Worm (Caenorhabditis elegans) whole organism, mixed stage, embryonic: Measurements from ENCODE around the gene F46C8.1.

Source experiments
- M03D4.4 ChIP-seq: sonication (generic microtip); optimal IDR thresholded peaks from 2 replicates; lab custom pipeline; 2017; ENCODE audit warnings: mild to moderate bottlenecking, missing genetic modification characterization, missing compliant biosample characterization
- bed-3 ChIP-seq: fragments of 200-800 bp; sonication (Bioruptor generic); optimal IDR thresholded peaks from 3 replicates; lab custom pipeline; 2018; ENCODE audit warnings: mild to moderate bottlenecking, missing genetic modification characterization, moderate library complexity, missing compliant biosample characterization
- blmp-1 ChIP-seq: fragments of 150-350 bp; optimal IDR thresholded peaks from 2 replicates; lab custom pipeline; 2014; ENCODE audit warnings: missing biosample characterization, missing genetic modification characterization
- ceh-43 ChIP-seq: fragments of 200-800 bp; sonication (Bioruptor generic); optimal IDR thresholded peaks from 2 replicates; lab custom pipeline; 2018; ENCODE audit warnings: mild to moderate bottlenecking, missing genetic modification characterization, moderate library complexity, missing compliant biosample characterization
- ceh-83 ChIP-seq: fragments of 200-800 bp; sonication (Bioruptor generic); optimal IDR thresholded peaks from 2 replicates; lab custom pipeline; 2018; ENCODE audit warnings: mild to moderate bottlenecking, missing genetic modification characterization, missing compliant biosample characterization
- ces-1 ChIP-seq: fragments of 150-350 bp; optimal IDR thresholded peaks from 2 replicates; lab custom pipeline; 2014; ENCODE audit warnings: missing biosample characterization, missing genetic modification reagents, missing genetic modification characterization
- drap-1 ChIP-seq: fragments of 200-800 bp; sonication (Bioruptor generic); optimal IDR thresholded peaks from 3 replicates; lab custom pipeline; 2018; ENCODE audit warnings: mild to moderate bottlenecking, missing genetic modification characterization, missing compliant biosample characterization
- elt-1 ChIP-seq: sonication (generic microtip); optimal IDR thresholded peaks from 2 replicates; lab custom pipeline; 2017; ENCODE audit warnings: missing genetic modification characterization, mild to moderate bottlenecking, missing compliant biosample characterization, antibody characterized with exemption, moderate library complexity, borderline replicate concordance; ENCODE audit not compliant: insufficient read depth
- elt-3 ChIP-seq: fragments of 150-350 bp; optimal IDR thresholded peaks from 2 replicates; lab custom pipeline; 2014; ENCODE audit warnings: missing biosample characterization, missing genetic modification characterization
- flh-1 ChIP-seq: fragments of 200-800 bp; sonication (Bioruptor generic); optimal IDR thresholded peaks from 2 replicates; lab custom pipeline; 2018; ENCODE audit warnings: mild to moderate bottlenecking, missing genetic modification characterization, moderate library complexity, missing compliant biosample characterization
- ham-2 ChIP-seq: fragments of 200-800 bp; sonication (Bioruptor generic); optimal IDR thresholded peaks from 2 replicates; lab custom pipeline; 2018; ENCODE audit warnings: mild to moderate bottlenecking, missing genetic modification characterization, missing compliant biosample characterization
- hlh-1 ChIP-seq: fragments of 150-350 bp; optimal IDR thresholded peaks from 2 replicates; lab custom pipeline; 2014; ENCODE audit warnings: missing biosample characterization, missing genetic modification reagents, missing genetic modification characterization
- lin-13 ChIP-seq: fragments of 150-350 bp; optimal IDR thresholded peaks from 2 replicates; lab custom pipeline; 2014; ENCODE audit warnings: missing biosample characterization, missing genetic modification characterization
- lin-32 ChIP-seq: fragments of 200-800 bp; sonication (Bioruptor generic); optimal IDR thresholded peaks from 2 replicates; lab custom pipeline; 2018; ENCODE audit warnings: mild to moderate bottlenecking, missing genetic modification characterization, missing compliant biosample characterization
- lsy-2 ChIP-seq: fragments of 150-350 bp; optimal IDR thresholded peaks from 2 replicates; lab custom pipeline; 2014; ENCODE audit warnings: missing biosample characterization, missing genetic modification characterization
- mab-5 ChIP-seq: fragments of 150-350 bp; optimal IDR thresholded peaks from 2 replicates; lab custom pipeline; 2014; ENCODE audit warnings: missing biosample characterization, missing genetic modification characterization
- mep-1 ChIP-seq: fragments of 150-350 bp; optimal IDR thresholded peaks from 2 replicates; lab custom pipeline; 2017; ENCODE audit warnings: missing biosample characterization, missing genetic modification reagents, missing genetic modification characterization, inconsistent platforms
- nhr-12 ChIP-seq: fragments of 150-350 bp; optimal IDR thresholded peaks from 2 replicates; lab custom pipeline; 2014; ENCODE audit warnings: missing biosample characterization, missing genetic modification characterization
- nhr-237 ChIP-seq: fragments of 150-350 bp; optimal IDR thresholded peaks from 2 replicates; lab custom pipeline; 2014; ENCODE audit warnings: missing biosample characterization, missing genetic modification characterization
- nhr-28 ChIP-seq: fragments of 150-350 bp; optimal IDR thresholded peaks from 2 replicates; lab custom pipeline; 2014; ENCODE audit warnings: missing biosample characterization, missing genetic modification characterization
- nhr-76 ChIP-seq: sonication (generic microtip); optimal IDR thresholded peaks from 2 replicates; lab custom pipeline; 2017; ENCODE audit warnings: missing biosample characterization, missing genetic modification characterization
- pha-4 ChIP-seq: fragments of 150-350 bp; optimal IDR thresholded peaks from 2 replicates; lab custom pipeline; 2018; ENCODE audit warnings: missing biosample characterization, missing genetic modification reagents, missing genetic modification characterization
- sptf-1 ChIP-seq: sonication (generic microtip); optimal IDR thresholded peaks from 2 replicates; lab custom pipeline; 2017; ENCODE audit warnings: mild to moderate bottlenecking, missing genetic modification characterization, moderate library complexity, missing compliant biosample characterization
- tbx-8 ChIP-seq: fragments of 200-800 bp; sonication (Bioruptor generic); optimal IDR thresholded peaks from 2 replicates; lab custom pipeline; 2018; ENCODE audit warnings: mild to moderate bottlenecking, missing genetic modification characterization, moderate library complexity, missing compliant biosample characterization
- unc-120 ChIP-seq: sonication (generic microtip); optimal IDR thresholded peaks from 2 replicates; lab custom pipeline; 2017; ENCODE audit warnings: missing genetic modification characterization, missing compliant biosample characterization; ENCODE audit not compliant: poor library complexity, severe bottlenecking
- unc-39 ChIP-seq: fragments of 150-350 bp; optimal IDR thresholded peaks from 2 replicates; lab custom pipeline; 2014; ENCODE audit warnings: missing biosample characterization, missing genetic modification characterization
- unc-62 ChIP-seq: fragments of 150-350 bp; optimal IDR thresholded peaks from 2 replicates; lab custom pipeline; 2014; ENCODE audit warnings: missing biosample characterization, missing genetic modification reagents, missing genetic modification characterization
- zip-8 ChIP-seq: fragments of 150-350 bp; optimal IDR thresholded peaks from 2 replicates; lab custom pipeline; 2014; ENCODE audit warnings: missing biosample characterization, missing genetic modification characterization
- ztf-11 ChIP-seq: fragments of 150-350 bp; optimal IDR thresholded peaks from 2 replicates; lab custom pipeline; 2014; ENCODE audit warnings: missing biosample characterization, missing genetic modification characterization

Gene F46C8.1

ce11 chrX:7506533-7506932, 41.7 kb upstream of the F46C8.1 start, which contains the start of gene lgc-11:
TSS of gene lgc-11 (minus strand) at chrX:7506633.
- TF ChIP-seq unc-62 (GFP tag; lab: Kevin White, UChicago): no peak
- no peak for TF ChIP-seq lsy-2 (tag; lab: Kevin White, UChicago)
- TF ChIP-seq nhr-28 (tag; lab: Kevin White, UChicago): no peak
- TF ChIP-seq flh-1 (GFP tag; lab: Kevin White, UChicago): no peak

- TF ChIP-seq nhr-237: no peak
- TF ChIP-seq nhr-76: no peak
- no peak for TF ChIP-seq bed-3 (GFP tag; lab: Kevin White, UChicago)
- no peak for TF ChIP-seq sptf-1 (tag; lab: Kevin White, UChicago)
- TF ChIP-seq elt-3 (tag; lab: Kevin White, UChicago): no peak
- TF ChIP-seq hlh-1 (tag; lab: Kevin White, UChicago): no peak
- TF ChIP-seq lsy-2 (tag; lab: Kevin White, UChicago): no peak
- TF ChIP-seq unc-39 (tag; lab: Kevin White, UChicago): no peak
- no peak for TF ChIP-seq ham-2 (GFP tag; lab: Kevin White, UChicago)
- TF ChIP-seq flh-1 (GFP tag; lab: Kevin White, UChicago): no peak
- TF ChIP-seq elt-1 (tag; lab: Kevin White, UChicago): no peak
- no peak for TF ChIP-seq zip-8 (tag; lab: Kevin White, UChicago)
- no peak for TF ChIP-seq blmp-1 (tag; lab: Kevin White, UChicago)
- TF ChIP-seq ztf-11 (tag; lab: Kevin White, UChicago): no peak
- TF ChIP-seq ceh-83 (GFP tag; lab: Kevin White, UChicago): no peak
- TF ChIP-seq nhr-12 (tag; lab: Kevin White, UChicago): no peak
- TF ChIP-seq, all 35 proteins: peak for 0
Observed at ce11 chrX:7507141-7507540, 41.1 kb upstream of the F46C8.1 start.

ce11 chrX:7512714-7513113, 35.5 kb upstream of the F46C8.1 start:
- TF ChIP-seq nhr-12 (tag; lab: Kevin White, UChicago) (no peak), M03D4.4 (tag; lab: Kevin White, UChicago) (no peak), ham-2 (GFP tag; lab: Kevin White, UChicago) (no peak), ceh-43 (no peak)

ce11 chrX:7519569-7519968, 28.7 kb upstream of the F46C8.1 start, which contains the start of gene chts-1:
TSS of gene chts-1 (minus strand) at chrX:7519669.
- TF ChIP-seq blmp-1 (tag; lab: Kevin White, UChicago): no peak
- TF ChIP-seq pha-4 (tag; lab: Kevin White, UChicago): no peak
- TF ChIP-seq bed-3 (GFP tag; lab: Kevin White, UChicago): no peak
- no peak for TF ChIP-seq lin-13 (tag; lab: Kevin White, UChicago)
- TF ChIP-seq drap-1 (GFP tag; lab: Kevin White, UChicago): no peak
- TF ChIP-seq mab-5 (tag; lab: Kevin White, UChicago): no peak
- no peak for TF ChIP-seq nhr-12 (tag; lab: Kevin White, UChicago)
- no peak for TF ChIP-seq tbx-8 (GFP tag; lab: Kevin White, UChicago)
- no peak for TF ChIP-seq ceh-43
- no peak for TF ChIP-seq nhr-237
- TF ChIP-seq nhr-28 (tag; lab: Kevin White, UChicago): no peak
- no peak for TF ChIP-seq elt-1 (tag; lab: Kevin White, UChicago)
- no peak for TF ChIP-seq ceh-83 (GFP tag; lab: Kevin White, UChicago)
- TF ChIP-seq lsy-2 (tag; lab: Kevin White, UChicago): no peak
- no peak for TF ChIP-seq lin-32 (GFP tag; lab: Kevin White, UChicago)
- no peak for TF ChIP-seq mep-1
- no peak for TF ChIP-seq ztf-11 (tag; lab: Kevin White, UChicago)

DNA sequence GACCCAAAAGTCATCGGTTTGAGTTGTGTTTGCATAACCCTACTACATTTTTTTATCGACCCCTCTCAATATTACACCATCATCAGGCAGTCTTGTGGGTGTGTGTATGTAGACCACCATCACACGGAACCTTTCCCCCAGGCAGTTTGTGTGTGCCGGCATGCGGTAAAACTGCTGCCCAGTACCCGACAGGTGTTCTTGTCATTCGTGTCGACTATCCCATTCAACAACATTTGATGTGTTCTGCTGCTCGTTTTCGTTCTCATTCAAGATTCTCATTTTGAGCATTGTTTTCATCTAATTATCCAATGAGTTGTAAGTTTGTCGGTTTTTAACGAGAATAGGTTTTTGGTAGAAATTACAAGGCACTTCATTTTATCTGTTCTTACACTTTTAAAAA, 25.7 kb upstream of the F46C8.1 start:
- TF ChIP-seq ceh-43: no peak
- TF ChIP-seq hlh-1 (tag; lab: Kevin White, UChicago): peak; percentile 88

DNA sequence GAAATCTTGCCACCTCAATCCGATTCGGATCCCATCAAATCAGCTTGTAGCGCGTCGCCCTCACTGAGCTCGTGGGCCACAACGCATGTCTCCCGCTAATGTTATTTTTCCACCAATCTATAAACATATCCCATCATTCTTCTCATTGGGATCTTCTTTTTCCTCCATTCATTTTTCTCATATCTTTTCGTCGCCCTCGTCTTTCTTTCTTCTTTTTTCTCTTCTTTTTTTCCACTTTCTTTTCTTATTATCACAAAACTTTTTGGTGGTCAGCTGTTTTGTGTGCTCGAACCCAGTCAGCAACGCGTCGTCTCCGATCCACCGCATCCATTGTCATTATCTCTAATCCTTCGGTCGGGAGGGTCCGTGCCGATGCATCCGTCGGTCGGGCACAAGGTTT, 24.5 kb upstream of the F46C8.1 start:
- TF ChIP-seq nhr-28 (tag; lab: Kevin White, UChicago): no peak
- TF ChIP-seq unc-120 (tag; lab: Kevin White, UChicago): peak; percentile 29
- TF ChIP-seq ces-1: peak; percentile 9
- TF ChIP-seq mab-5 (tag; lab: Kevin White, UChicago): no peak
- TF ChIP-seq M03D4.4 (tag; lab: Kevin White, UChicago): peak; percentile 34
- TF ChIP-seq unc-62 (GFP tag; lab: Kevin White, UChicago): peak; percentile 18
- peak; percentile 90 for TF ChIP-seq hlh-1 (tag; lab: Kevin White, UChicago)
